Fruit fly (Drosophila melanogaster): ENCODE results near the gene olf413.

Gene olf413

DNA sequence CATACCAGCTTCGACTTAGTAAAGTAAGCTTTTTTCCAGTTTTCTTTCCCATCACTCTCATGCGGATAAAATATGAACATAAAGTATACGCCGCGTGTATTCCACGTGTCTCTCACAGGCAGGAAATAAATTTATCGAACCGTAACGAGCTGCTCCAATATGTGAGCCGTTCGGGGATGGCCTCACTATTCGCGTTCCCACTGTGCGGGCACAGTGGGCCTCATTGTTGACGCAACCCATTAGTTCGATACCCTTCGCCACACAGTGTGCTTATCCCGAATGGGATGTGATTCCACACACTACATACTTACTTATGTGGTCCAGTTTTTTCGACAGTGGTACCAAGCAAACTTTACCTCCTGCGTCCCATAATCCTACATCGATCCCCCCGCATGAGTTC, 140.1 kb downstream of the olf413 start (continued):
- TF ChIP-seq ERR (GFP tag; optimal IDR thresholded peaks at IDR 0.05) (no peak), CG14014 (GFP tag; IDR thresholded peaks at IDR 0.05) (no peak), C15 (GFP tag; IDR thresholded peaks at IDR 0.05) (no peak), CG1024 (GFP tag; IDR thresholded peaks at IDR 0.05) (no peak), Deaf1 (tag; optimal IDR thresholded peaks at IDR 0.05) (no peak), CG5245 (GFP tag; optimal IDR thresholded peaks at IDR 0.05) (no peak), CG30020 (tag; optimal IDR thresholded peaks at IDR 0.05) (no peak), Vsx1 (GFP tag; optimal IDR thresholded peaks at IDR 0.05) (no peak), pros (GFP tag; optimal IDR thresholded peaks at IDR 0.05) (no peak), wor (GFP tag; IDR thresholded peaks at IDR 0.05) (no peak), emc (GFP tag; optimal IDR thresholded peaks at IDR 0.05) (no peak), CG12769 (tag; optimal IDR thresholded peaks at IDR 0.05) (peak; percentile 55), chm (GFP tag; IDR thresholded peaks at IDR 0.05) (no peak), NFAT (GFP tag; IDR thresholded peaks at IDR 0.05) (no peak), mam (GFP tag; optimal IDR thresholded peaks at IDR 0.05) (peak; percentile 46), CG10274 (GFP tag; optimal IDR thresholded peaks at IDR 0.05) (no peak), CG9609 (GFP tag; optimal IDR thresholded peaks at IDR 0.05) (no peak), Mad (GFP tag; optimal IDR thresholded peaks at IDR 0.05) (no peak), ATbp (GFP tag; optimal IDR thresholded peaks at IDR 0.05) (no peak), CG9215 (GFP tag; IDR thresholded peaks at IDR 0.05) (no peak), CG12299 (tag; optimal IDR thresholded peaks at IDR 0.05) (no peak), Xbp1 (GFP tag; optimal IDR thresholded peaks at IDR 0.05) (no peak), yki (optimal IDR thresholded peaks at IDR 0.05) (no peak), CG2120 (GFP tag; optimal IDR thresholded peaks at IDR 0.05) (peak; percentile 25), Med (GFP tag) (peak; percentile 79), CG4707 (GFP tag; optimal IDR thresholded peaks at IDR 0.05) (peak; percentile 79), Ets65A (GFP tag) (peak; percentile 31), CG11504 (tag; optimal IDR thresholded peaks at IDR 0.05) (no peak), CHES-1-like (GFP tag; optimal IDR thresholded peaks at IDR 0.05) (no peak), CG10462 (GFP tag; optimal IDR thresholded peaks at IDR 0.05) (no peak), Spps (tag; optimal IDR thresholded peaks at IDR 0.05) (no peak), slp2 (GFP tag; optimal IDR thresholded peaks at IDR 0.05) (no peak), CG3995 (GFP tag; optimal IDR thresholded peaks at IDR 0.05) (no peak), lmd (GFP tag; IDR thresholded peaks at IDR 0.05) (0 out of 2 replicates have a peak, but pooled peaks have one; percentile 24), CG15269 (tag; optimal IDR thresholded peaks at IDR 0.05) (no peak), CG4282 (GFP tag; optimal IDR thresholded peaks at IDR 0.05) (no peak), Scr (GFP tag; IDR thresholded peaks at IDR 0.05; ENCODE audit: partially characterized antibody) (no peak), zfh2 (GFP tag; optimal IDR thresholded peaks at IDR 0.05) (peak; percentile 11), Rfx (GFP tag; IDR thresholded peaks at IDR 0.05) (peak; percentile 46; the same call in 1 of the 2 replicates), fd96Cb (tag; optimal IDR thresholded peaks at IDR 0.05) (no peak), Xrp1 (GFP tag; IDR thresholded peaks at IDR 0.05) (no peak), sisA (GFP tag; IDR thresholded peaks at IDR 0.05) (0 out of 2 replicates have a peak, but pooled peaks have one; percentile 34), z (GFP tag; IDR thresholded peaks at IDR 0.05) (no peak), CG5180 (GFP tag; optimal IDR thresholded peaks at IDR 0.05) (no peak), hkb (optimal IDR thresholded peaks at IDR 0.05) (no peak), hkb (GFP tag; IDR thresholded peaks at IDR 0.05) (peak; percentile 40), Ssrp (tag; optimal IDR thresholded peaks at IDR 0.05) (no peak), BtbVII (GFP tag; optimal IDR thresholded peaks at IDR 0.05) (no peak), sd (tag; optimal IDR thresholded peaks at IDR 0.05) (no peak), CG7271 (tag; optimal IDR thresholded peaks at IDR 0.05) (no peak), Bteb2 (GFP tag; optimal IDR thresholded peaks at IDR 0.05) (no peak), CG4424 (GFP tag; optimal IDR thresholded peaks at IDR 0.05) (no peak), chif (GFP tag; optimal IDR thresholded peaks at IDR 0.05) (no peak)
